Worm (Caenorhabditis elegans) whole organism, early embryonic: Measurements from ENCODE around the gene T24C2.3.

ENCODE experiments used
- F13C5.2 ChIP-seq: sonication (generic microtip); optimal IDR thresholded peaks from 2 replicates; lab custom pipeline; 2017; ENCODE audit warnings: mild to moderate bottlenecking, missing genetic modification characterization, inconsistent platforms, missing compliant biosample characterization
- aly-1 ChIP-seq: sonication (generic microtip); optimal IDR thresholded peaks from 2 replicates; lab custom pipeline; 2016; ENCODE audit warnings: missing genetic modification characterization, missing compliant biosample characterization
- ama-1 ChIP-seq: fragments of 150-350 bp; optimal IDR thresholded peaks from 2 replicates; lab custom pipeline; 2014
- ceh-13 ChIP-seq: fragments of 200-800 bp; sonication (Bioruptor generic); optimal IDR thresholded peaks from 2 replicates; lab custom pipeline; 2018; ENCODE audit warnings: mild to moderate bottlenecking, missing genetic modification characterization, missing compliant biosample characterization
- ets-7 ChIP-seq: sonication (generic microtip); optimal IDR thresholded peaks from 2 replicates; lab custom pipeline; 2016; ENCODE audit warnings: missing genotype, missing genetic modification characterization, missing compliant biosample characterization
- hmbx-1 ChIP-seq: sonication (generic microtip); optimal IDR thresholded peaks from 2 replicates; lab custom pipeline; 2016; ENCODE audit warnings: mild to moderate bottlenecking, missing genetic modification characterization, missing compliant biosample characterization
- hmg-4 ChIP-seq: fragments of 200-800 bp; sonication (Bioruptor generic); optimal IDR thresholded peaks from 2 replicates; lab custom pipeline; 2018; ENCODE audit warnings: mild to moderate bottlenecking, missing genetic modification characterization, missing compliant biosample characterization
- hnd-1 ChIP-seq: sonication (generic microtip); optimal IDR thresholded peaks from 2 replicates; lab custom pipeline; 2016; ENCODE audit warnings: missing genetic modification characterization, missing compliant biosample characterization
- pes-1 ChIP-seq: fragments of 200-800 bp; sonication (Bioruptor generic); IDR thresholded peaks from 2 replicates; pipeline ENCODE4 v1.3.6; 2022; ENCODE audit warnings: missing genetic modification reagents, missing genetic modification characterization, missing compliant biosample characterization
- sea-1 ChIP-seq: fragments of 200-800 bp; sonication (Bioruptor generic); conservative IDR thresholded peaks from 2 replicates; pipeline ENCODE4 v1.3.6; 2022; ENCODE audit warnings: missing genetic modification characterization, missing compliant biosample characterization
- tbx-11 ChIP-seq: fragments of 200-800 bp; sonication (Bioruptor generic); IDR thresholded peaks from 2 replicates; pipeline ENCODE4 v1.3.6; 2022; ENCODE audit warnings: missing genetic modification characterization, missing compliant biosample characterization
- tbx-37 ChIP-seq: fragments of 200-800 bp; sonication (Bioruptor generic); conservative IDR thresholded peaks from 2 replicates; pipeline ENCODE4 v1.3.6; 2022; ENCODE audit warnings: missing genetic modification reagents, missing genetic modification characterization, missing compliant biosample characterization
- tra-4 ChIP-seq: sonication (generic microtip); optimal IDR thresholded peaks from 2 replicates; lab custom pipeline; 2017; ENCODE audit warnings: missing genetic modification characterization, missing compliant biosample characterization

DNA sequence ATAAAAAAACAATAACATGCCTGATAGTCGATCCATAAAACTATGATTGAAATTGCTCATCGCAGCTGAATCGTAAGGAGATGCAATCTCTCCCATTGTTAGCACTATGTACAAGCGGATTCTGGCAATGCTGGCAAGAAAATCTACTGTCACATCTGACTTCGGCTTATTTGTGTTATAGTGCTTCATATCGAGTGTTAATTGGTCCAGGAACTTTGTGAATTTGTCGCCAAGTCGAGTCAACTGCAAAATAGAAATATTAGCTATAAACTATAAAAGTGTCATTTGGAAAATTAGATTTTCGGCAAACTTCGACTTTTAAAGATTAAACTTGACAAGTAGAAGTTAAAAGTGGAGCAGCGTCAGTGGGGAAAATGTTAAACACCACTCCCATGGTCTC lies 41.0 kb downstream of the T24C2.3 start:
- TF ChIP-seq ama-1 (lab: Kevin White, UChicago) (no peak), ets-7 (tag; lab: Kevin White, UChicago) (no peak), hnd-1 (tag; lab: Kevin White, UChicago) (no peak), tbx-11 (GFP tag; lab: Robert Waterston, UW) (no peak), hmg-4 (GFP tag; lab: Kevin White, UChicago) (no peak), hmbx-1 (tag; lab: Kevin White, UChicago) (no peak), tra-4 (tag; lab: Kevin White, UChicago) (no peak), F13C5.2 (tag; lab: Kevin White, UChicago) (no peak), aly-1 (tag; lab: Kevin White, UChicago) (no peak), pes-1 (GFP tag; lab: Robert Waterston, UW) (no peak), tbx-37 (no peak), sea-1 (no peak), ceh-13 (GFP tag; lab: Kevin White, UChicago) (no peak)
